Worm (Caenorhabditis elegans) whole organism, L2 larva: ENCODE results near the gene camt-1.

Experiments used
- elt-3 ChIP-seq: sonication (generic microtip); optimal IDR thresholded peaks from 2 replicates; lab custom pipeline; 2017; ENCODE audit warnings: missing biosample characterization, missing genetic modification characterization
- lin-39 ChIP-seq: fragments of 150-350 bp; optimal IDR thresholded peaks from 2 replicates; lab custom pipeline; 2014; ENCODE audit warnings: missing biosample characterization, missing genetic modification reagents, missing genetic modification characterization
- mab-5 ChIP-seq: fragments of 150-350 bp; optimal IDR thresholded peaks from 2 replicates; lab custom pipeline; 2014; ENCODE audit warnings: missing biosample characterization, missing genetic modification characterization
- mdl-1 ChIP-seq, 2 experiments: fragments of 150-350 bp in 1 of 2; sonication (generic microtip) in 1 of 2; optimal IDR thresholded peaks; 2 replicates each; lab custom pipeline; 2017; ENCODE audit warnings: missing biosample characterization in 2 of 2, missing genetic modification characterization in 2 of 2
- peb-1 ChIP-seq: fragments of 150-350 bp; optimal IDR thresholded peaks from 2 replicates; lab custom pipeline; 2014; ENCODE audit warnings: missing biosample characterization, missing genetic modification characterization
- unc-62 ChIP-seq: fragments of 150-350 bp; optimal IDR thresholded peaks from 2 replicates; lab custom pipeline; 2014; ENCODE audit warnings: missing biosample characterization, missing genetic modification reagents, missing genetic modification characterization
- ztf-4 ChIP-seq: fragments of 150-350 bp; optimal IDR thresholded peaks from 2 replicates; lab custom pipeline; 2014; ENCODE audit warnings: missing biosample characterization, missing genetic modification characterization

ce11 chrII:4453453-4453852, 51.5 kb downstream of the camt-1 start:
- TF ChIP-seq ztf-4 (tag; lab: Kevin White, UChicago) (no peak), lin-39 (tag; lab: Kevin White, UChicago) (no peak), mab-5 (tag; lab: Kevin White, UChicago) (no peak), unc-62 (GFP tag; lab: Kevin White, UChicago) (no peak), elt-3 (no peak), peb-1 (tag; lab: Kevin White, UChicago) (no peak), mdl-1 (tag; optimal IDR thresholded peaks at IDR 0.05; lab: Kevin White, UChicago) (no peak)
